Worm (Caenorhabditis elegans): ENCODE results near the gene ttr-12.

DNA sequence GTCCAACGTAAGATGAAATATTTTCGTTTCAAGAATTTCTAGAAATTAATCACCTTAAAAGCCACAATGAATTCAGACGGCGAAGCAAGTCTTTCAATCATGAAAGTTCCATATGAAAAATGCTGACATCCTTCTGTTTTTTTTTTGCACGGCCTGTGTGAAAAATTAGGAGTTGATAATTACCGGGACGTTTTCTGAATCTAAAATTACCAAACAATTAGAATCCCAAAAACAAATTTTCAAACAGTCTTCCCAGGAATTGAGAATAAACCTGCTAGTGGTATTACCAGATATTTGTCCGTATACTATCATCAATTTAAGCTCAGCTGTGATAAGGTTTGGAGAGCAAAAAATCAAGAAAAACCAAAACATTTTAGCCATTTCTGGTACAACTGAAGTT is 29.8 kb upstream of the ttr-12 start, which contains the start of gene Y44A6B.3:
- TF ChIP-seq ref-1 (GFP tag; conservative IDR thresholded peaks at IDR 0.05) (no peak), cog-1 (tag; optimal IDR thresholded peaks at IDR 0.05) (no peak), ztf-23 (GFP tag; IDR thresholded peaks at IDR 0.05) (no peak), T22C8.4 (GFP tag; IDR thresholded peaks at IDR 0.05) (no peak), flt-1 (GFP tag; IDR thresholded peaks at IDR 0.05) (no peak), tab-1 (GFP tag; IDR thresholded peaks at IDR 0.05) (no peak)
